Fruit fly (Drosophila melanogaster) whole organism, embryonic: ENCODE results near the gene AP-1sigma.
A peak's percentile ranks its signal among the peaks of the same experiment; 100 is the strongest.

Source experiments
- Atf6 ChIP-seq: fragments of 200-800 bp; sonication (Bioruptor generic); IDR thresholded peaks from 2 replicates; pipeline ENCODE4 v1.3.6; 2022; ENCODE audit warnings: missing biosample characterization, missing genetic modification characterization
- B-H1 ChIP-seq: fragments of 200-800 bp; sonication (Bioruptor generic); IDR thresholded peaks from 3 replicates; pipeline ENCODE4 v1.3.6; 2022; ENCODE audit warnings: missing biosample characterization, missing genetic modification characterization
- B-H2 ChIP-seq: fragments of 200-800 bp; sonication (Bioruptor generic); optimal IDR thresholded peaks from 2 replicates; lab custom pipeline; 2018; ENCODE audit warnings: missing biosample characterization, mild to moderate bottlenecking, missing genetic modification characterization
- Bgb ChIP-seq: fragments of 200-800 bp; sonication (Bioruptor generic); IDR thresholded peaks from 2 replicates; pipeline ENCODE4 v1.3.6; 2022; ENCODE audit warnings: missing biosample characterization, missing genetic modification characterization; ENCODE audit not compliant: partially characterized antibody
- BtbVII ChIP-seq: fragments of 200-800 bp; sonication (Bioruptor generic); optimal IDR thresholded peaks from 3 replicates; lab custom pipeline; 2017; ENCODE audit warnings: missing biosample characterization, mild to moderate bottlenecking, missing genetic modification characterization
- Bteb2 ChIP-seq: fragments of 200-800 bp; sonication (Bioruptor generic); optimal IDR thresholded peaks from 2 replicates; lab custom pipeline; 2016; ENCODE audit warnings: missing biosample characterization, missing genetic modification characterization
- CG10431 ChIP-seq: fragments of 200-800 bp; sonication (Bioruptor generic); optimal IDR thresholded peaks from 3 replicates; lab custom pipeline; 2018; ENCODE audit warnings: missing biosample characterization, mild to moderate bottlenecking, missing genetic modification characterization
- CG11456 ChIP-seq: fragments of 200-800 bp; sonication (Bioruptor generic); IDR thresholded peaks from 3 replicates; pipeline ENCODE4 v1.3.6; 2022; ENCODE audit warnings: missing biosample characterization, missing genetic modification characterization
- CG12299 ChIP-seq: fragments of 200-800 bp; sonication (Bioruptor generic); optimal IDR thresholded peaks from 2 replicates; lab custom pipeline; 2018; ENCODE audit warnings: missing biosample characterization, mild to moderate bottlenecking, missing genetic modification characterization
- CG12659 ChIP-seq: fragments of 200-800 bp; sonication (Bioruptor generic); optimal IDR thresholded peaks from 3 replicates; lab custom pipeline; 2017; ENCODE audit warnings: mild to moderate bottlenecking, missing biosample characterization, missing genetic modification reagents, missing genetic modification characterization
- CG18476 ChIP-seq: fragments of 200-800 bp; sonication (Bioruptor generic); optimal IDR thresholded peaks from 2 replicates; lab custom pipeline; 2016; ENCODE audit warnings: missing biosample characterization, mild to moderate bottlenecking, missing genetic modification characterization
- CG2116 ChIP-seq: fragments of 200-800 bp; sonication (Bioruptor generic); optimal IDR thresholded peaks from 3 replicates; lab custom pipeline; 2018; ENCODE audit warnings: missing biosample characterization, mild to moderate bottlenecking, missing genetic modification characterization
- CG30020 ChIP-seq: fragments of 200-800 bp; optimal IDR thresholded peaks from 2 replicates; lab custom pipeline; 2019; ENCODE audit warnings: missing biosample characterization, mild to moderate bottlenecking, missing genetic modification characterization, moderate library complexity
- CG31441 ChIP-seq: fragments of 200-800 bp; sonication (Bioruptor generic); IDR thresholded peaks from 2 replicates; pipeline ENCODE4 v1.3.6; 2022; ENCODE audit warnings: missing biosample characterization, missing genetic modification characterization
- CG3281 ChIP-seq: fragments of 200-800 bp; sonication (Bioruptor generic); optimal IDR thresholded peaks from 3 replicates; lab custom pipeline; 2017; ENCODE audit warnings: missing biosample characterization, mild to moderate bottlenecking, missing genetic modification characterization
- CG3726 ChIP-seq: fragments of 200-800 bp; sonication (Bioruptor generic); IDR thresholded peaks from 3 replicates; pipeline ENCODE4, ENCODE4 v1.3.6; 2022; ENCODE audit warnings: missing biosample characterization, missing genetic modification characterization
- CG3847 ChIP-seq: fragments of 200-800 bp; sonication (Bioruptor generic); IDR thresholded peaks from 2 replicates; pipeline ENCODE4 v1.3.6; 2022; ENCODE audit warnings: missing biosample characterization, missing genetic modification characterization
- CG3995 ChIP-seq: fragments of 200-800 bp; sonication (Bioruptor generic); optimal IDR thresholded peaks from 3 replicates; lab custom pipeline; 2016; ENCODE audit warnings: missing biosample characterization, missing genetic modification characterization
- CG43689 ChIP-seq: fragments of 200-800 bp; sonication (Bioruptor generic); IDR thresholded peaks from 2 replicates; pipeline ENCODE4 v1.3.6; 2022; ENCODE audit warnings: missing biosample characterization, missing genetic modification characterization
- CG4617 ChIP-seq: fragments of 200-800 bp; sonication (Bioruptor generic); optimal IDR thresholded peaks from 3 replicates; lab custom pipeline; 2016; ENCODE audit warnings: missing biosample characterization, missing genetic modification characterization, borderline replicate concordance
- CG7928 ChIP-seq: fragments of 200-800 bp; sonication (Bioruptor generic); optimal IDR thresholded peaks from 2 replicates; lab custom pipeline; 2017; ENCODE audit warnings: missing biosample characterization, mild to moderate bottlenecking, missing genetic modification characterization
- CG7963 ChIP-seq: fragments of 200-800 bp; sonication (Bioruptor generic); IDR thresholded peaks from 3 replicates; pipeline ENCODE4 v1.3.6; 2022; ENCODE audit warnings: missing biosample characterization, missing genetic modification characterization; ENCODE audit not compliant: partially characterized antibody
- CG8944 ChIP-seq: fragments of 200-800 bp; sonication (Bioruptor generic); optimal IDR thresholded peaks from 3 replicates; lab custom pipeline; 2016; ENCODE audit warnings: missing biosample characterization, missing genetic modification characterization
- CG9797 ChIP-seq: fragments of 200-800 bp; sonication (Bioruptor generic); optimal IDR thresholded peaks from 3 replicates; lab custom pipeline; 2018; ENCODE audit warnings: missing biosample characterization, mild to moderate bottlenecking, missing genetic modification characterization
- CHES-1-like ChIP-seq: fragments of 200-800 bp; sonication (Bioruptor generic); optimal IDR thresholded peaks from 2 replicates; lab custom pipeline; 2016; ENCODE audit warnings: missing biosample characterization, missing genetic modification characterization
- D19B ChIP-seq: fragments of 200-800 bp; sonication (Bioruptor generic); optimal IDR thresholded peaks from 2 replicates; lab custom pipeline; 2017; ENCODE audit warnings: missing biosample characterization, mild to moderate bottlenecking, missing genetic modification characterization
- Dll ChIP-seq: fragments of 200-800 bp; sonication (Bioruptor generic); IDR thresholded peaks from 4 replicates; pipeline ENCODE4 v1.3.6; 2022; ENCODE audit warnings: missing biosample characterization, missing genetic modification characterization; ENCODE audit not compliant: partially characterized antibody
- Doc3 ChIP-seq: fragments of 200-800 bp; sonication (Bioruptor generic); IDR thresholded peaks from 3 replicates; pipeline ENCODE4 v1.3.6; 2022; ENCODE audit warnings: missing biosample characterization, missing genetic modification characterization; ENCODE audit not compliant: partially characterized antibody
- Dp ChIP-seq: fragments of 200-800 bp; sonication (Bioruptor generic); optimal IDR thresholded peaks from 2 replicates; lab custom pipeline; 2018; ENCODE audit warnings: missing biosample characterization, mild to moderate bottlenecking, missing genetic modification characterization, moderate library complexity
- HHEX ChIP-seq: fragments of 200-800 bp; sonication (Bioruptor generic); optimal IDR thresholded peaks from 3 replicates; lab custom pipeline; 2017; ENCODE audit warnings: missing biosample characterization, mild to moderate bottlenecking, missing genetic modification characterization, missing genetic modification reagents
- HmgZ ChIP-seq: fragments of 200-800 bp; sonication (Bioruptor generic); optimal IDR thresholded peaks from 2 replicates; lab custom pipeline; 2018; ENCODE audit warnings: missing biosample characterization, mild to moderate bottlenecking, missing genetic modification characterization
- Hr39 ChIP-seq: fragments of >200 bp; optimal IDR thresholded peaks from 2 replicates; lab custom pipeline; 2017
- MESR4 ChIP-seq: fragments of 200-800 bp; sonication (Bioruptor generic); optimal IDR thresholded peaks from 2 replicates; lab custom pipeline; 2018; ENCODE audit warnings: missing biosample characterization, mild to moderate bottlenecking, missing genetic modification characterization, moderate library complexity
- Mes4 ChIP-seq: fragments of 200-800 bp; sonication (Bioruptor generic); optimal IDR thresholded peaks from 2 replicates; lab custom pipeline; 2016; ENCODE audit warnings: missing biosample characterization, missing genetic modification characterization
- NfI ChIP-seq: fragments of 200-800 bp; sonication (Bioruptor generic); optimal IDR thresholded peaks from 3 replicates; lab custom pipeline; 2018; ENCODE audit warnings: missing biosample characterization, mild to moderate bottlenecking, missing genetic modification characterization, moderate library complexity
- Oaz ChIP-seq: fragments of 200-800 bp; sonication (Bioruptor generic); IDR thresholded peaks from 2 replicates; pipeline ENCODE4 v1.3.6; 2022; ENCODE audit warnings: missing biosample characterization, missing genetic modification characterization
- Trl ChIP-seq, 3 experiments: fragments of >200 bp in 2 of 3; fragments of 200-800 bp in 1 of 3; sonication (Bioruptor generic) in 1 of 3; optimal IDR thresholded peaks; 2 replicates in 1 of 3; 3 replicates in 2 of 3; lab custom pipeline; 2016 to 2017; ENCODE audit warnings: missing biosample characterization in 1 of 3, missing genetic modification characterization in 1 of 3
- ac ChIP-seq: fragments of 200-800 bp; sonication (Bioruptor generic); optimal IDR thresholded peaks from 3 replicates; lab custom pipeline; 2017; ENCODE audit warnings: missing biosample characterization, mild to moderate bottlenecking, missing genetic modification characterization
- ase ChIP-seq: fragments of 200-800 bp; sonication (Bioruptor generic); IDR thresholded peaks from 3 replicates; pipeline ENCODE4 v1.3.6; 2022; ENCODE audit warnings: missing biosample characterization, missing genetic modification characterization
- dati ChIP-seq: fragments of 200-800 bp; sonication (Bioruptor generic); IDR thresholded peaks from 2 replicates; pipeline ENCODE4 v1.3.6; 2022; ENCODE audit warnings: missing biosample characterization, missing genetic modification characterization
- dimm ChIP-seq: fragments of 200-800 bp; sonication (Bioruptor generic); IDR thresholded peaks from 2 replicates; pipeline ENCODE4 v1.3.6; 2022; ENCODE audit warnings: missing biosample characterization, missing genetic modification characterization
- gfzf ChIP-seq: fragments of 200-800 bp; sonication (Bioruptor generic); optimal IDR thresholded peaks from 2 replicates; lab custom pipeline; 2016; ENCODE audit warnings: missing biosample characterization, mild to moderate bottlenecking, missing genetic modification characterization, moderate library complexity
- ind ChIP-seq: fragments of 200-800 bp; sonication (Bioruptor generic); optimal IDR thresholded peaks from 3 replicates; lab custom pipeline; 2016; ENCODE audit warnings: missing biosample characterization, missing genetic modification characterization
- kay ChIP-seq: fragments of 200-800 bp; sonication (Bioruptor generic); optimal IDR thresholded peaks from 2 replicates; lab custom pipeline; 2016; ENCODE audit warnings: missing biosample characterization, missing genetic modification characterization
- row ChIP-seq: fragments of 200-800 bp; sonication (Bioruptor generic); IDR thresholded peaks from 3 replicates; pipeline ENCODE4 v1.3.6; 2022; ENCODE audit warnings: missing biosample characterization, missing genetic modification characterization
- scrt ChIP-seq: fragments of 200-800 bp; sonication (Bioruptor generic); optimal IDR thresholded peaks from 2 replicates; lab custom pipeline; 2018; ENCODE audit warnings: missing biosample characterization, mild to moderate bottlenecking, missing genetic modification characterization, moderate library complexity
- shn ChIP-seq: fragments of 200-800 bp; sonication (Bioruptor generic); optimal IDR thresholded peaks from 3 replicates; lab custom pipeline; 2016; ENCODE audit warnings: missing biosample characterization, missing genetic modification characterization
- slbo ChIP-seq: fragments of 200-800 bp; sonication (Bioruptor generic); IDR thresholded peaks from 2 replicates; pipeline ENCODE4 v1.3.6; 2022; ENCODE audit warnings: missing biosample characterization, missing genetic modification characterization
- vnd ChIP-seq: fragments of 200-800 bp; sonication (Bioruptor generic); IDR thresholded peaks from 3 replicates; pipeline ENCODE4 v1.3.6; 2022; ENCODE audit warnings: missing biosample characterization, missing genetic modification characterization; ENCODE audit not compliant: partially characterized antibody
- zf30C ChIP-seq: fragments of 200-800 bp; sonication (Bioruptor generic); optimal IDR thresholded peaks from 3 replicates; lab custom pipeline; 2018; ENCODE audit warnings: missing biosample characterization, mild to moderate bottlenecking, missing genetic modification characterization

Gene AP-1sigma

DNA sequence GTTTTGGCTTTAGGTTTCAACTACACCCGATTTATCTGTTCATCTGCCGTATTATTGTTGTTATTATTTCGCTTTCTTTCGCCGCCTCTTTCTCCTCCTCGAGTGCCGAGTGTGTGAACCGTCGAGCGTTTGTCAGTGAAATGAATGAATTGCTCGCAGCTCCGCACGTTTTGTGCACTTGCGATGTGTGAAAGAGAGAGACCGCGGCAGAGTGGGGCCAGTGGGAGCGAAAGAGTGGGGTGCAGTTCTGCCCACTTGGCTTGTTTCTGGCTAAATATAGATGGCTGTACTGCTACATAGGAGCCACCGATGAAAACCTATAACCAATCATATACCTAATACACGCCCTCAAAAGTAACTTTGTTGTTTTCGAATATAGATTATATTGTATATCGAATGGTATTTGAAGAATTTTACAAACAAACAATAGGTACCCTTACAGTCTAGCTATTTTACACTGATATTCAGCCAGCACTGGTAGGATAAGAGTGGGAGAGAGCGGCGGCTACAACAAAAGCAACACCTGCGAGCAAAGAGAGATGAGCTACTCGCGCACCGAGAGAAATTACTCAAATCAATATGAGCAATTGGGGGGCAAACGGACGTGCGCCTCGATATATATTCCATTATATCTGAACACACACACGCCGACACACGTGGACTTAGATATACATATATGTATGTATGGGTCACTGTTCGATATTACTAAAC, 48.2 kb downstream of the AP-1sigma start (continued):
- TF ChIP-seq CG3847 (no peak), Hr39 (lab: Kevin White, UChicago) (no peak), ac (GFP tag; lab: Kevin White, UChicago) (no peak), CG4617 (GFP tag; lab: Kevin White, UChicago) (no peak), dimm (GFP tag; lab: Robert Waterston, UW) (no peak), CG8944 (GFP tag; lab: Kevin White, UChicago) (no peak), CG43689 (GFP tag; lab: Robert Waterston, UW) (no peak), gfzf (no peak), Dp (GFP tag; lab: Kevin White, UChicago) (no peak), HHEX (GFP tag; lab: Kevin White, UChicago) (peak; percentile 32), row (GFP tag; lab: Robert Waterston, UW) (peak; percentile 94), ase (GFP tag; lab: Robert Waterston, UW) (no peak), CG3995 (no peak), CHES-1-like (no peak), Doc3 (no peak), ind (GFP tag; lab: Kevin White, UChicago) (no peak), Bteb2 (GFP tag; lab: Kevin White, UChicago) (no peak), NfI (GFP tag; lab: Kevin White, UChicago) (no peak), MESR4 (GFP tag; lab: Kevin White, UChicago) (no peak), CG3726 (no peak), CG12659 (GFP tag; lab: Kevin White, UChicago) (peak; percentile 26), Atf6 (GFP tag; lab: Robert Waterston, UW) (0 out of 2 replicates have a peak, but pooled peaks have one; percentile 29), CG10431 (GFP tag; lab: Kevin White, UChicago) (no peak), Oaz (GFP tag; lab: Robert Waterston, UW) (no peak), CG7963 (GFP tag; lab: Robert Waterston, UW) (no peak), CG31441 (no peak), dati (GFP tag; lab: Robert Waterston, UW) (no peak), Mes4 (no peak), CG18476 (GFP tag; lab: Kevin White, UChicago) (no peak), D19B (GFP tag; lab: Kevin White, UChicago) (no peak), CG3281 (GFP tag; lab: Kevin White, UChicago) (no peak), slbo (GFP tag; lab: Robert Waterston, UW) (peak; percentile 47), CG7928 (GFP tag; lab: Kevin White, UChicago) (no peak), B-H1 (GFP tag; lab: Robert Waterston, UW) (no peak), B-H2 (GFP tag; lab: Kevin White, UChicago) (no peak), scrt (GFP tag; lab: Kevin White, UChicago) (no peak), CG2116 (no peak), vnd (GFP tag; lab: Robert Waterston, UW) (0 out of 3 replicates have a peak, but pooled peaks have one; percentile 26), CG9797 (GFP tag; lab: Kevin White, UChicago) (no peak), HmgZ (tag; lab: Kevin White, UChicago) (peak; percentile 13), CG30020 (tag; lab: Kevin White, UChicago) (no peak), Bgb (GFP tag; lab: Robert Waterston, UW) (peak; percentile 48; the same call in 1 of the 2 replicates), shn (no peak), kay (GFP tag; lab: Kevin White, UChicago) (peak; percentile 11), Trl (optimal IDR thresholded peaks at IDR 0.05; lab: Kevin White, UChicago) (peak; percentile 63 to 79), Trl (GFP tag; optimal IDR thresholded peaks at IDR 0.05; lab: Kevin White, UChicago) (no peak), zf30C (GFP tag; lab: Kevin White, UChicago) (no peak), CG11456 (GFP tag; lab: Robert Waterston, UW) (0 out of 3 replicates have a peak, but pooled peaks have one; percentile 11), Dll (GFP tag; lab: Robert Waterston, UW) (no peak), CG12299 (tag; lab: Kevin White, UChicago) (no peak), BtbVII (GFP tag; lab: Kevin White, UChicago) (no peak)
